Worm (Caenorhabditis elegans): ENCODE data around the gene vti-1.

ce11 chrIV:14760845-14761244 lies 5.6 kb downstream of the vti-1 start, which contains the start of gene ptp-5.2:
- TF ChIP-seq tbx-37 (GFP tag; conservative IDR thresholded peaks at IDR 0.05) = no peak
- TF ChIP-seq F13C5.2 (tag; optimal IDR thresholded peaks at IDR 0.05) = no peak
- no peak for TF ChIP-seq pes-1 (GFP tag; IDR thresholded peaks at IDR 0.05)
- no peak for TF ChIP-seq aly-1 (tag; optimal IDR thresholded peaks at IDR 0.05)
- TF ChIP-seq hmg-4 (GFP tag; optimal IDR thresholded peaks at IDR 0.05) = no peak
- TF ChIP-seq tra-4 (tag; optimal IDR thresholded peaks at IDR 0.05) = no peak
- TF ChIP-seq hnd-1 (tag; optimal IDR thresholded peaks at IDR 0.05) = no peak
- TF ChIP-seq ceh-13 (GFP tag; optimal IDR thresholded peaks at IDR 0.05) = no peak
- no peak for TF ChIP-seq ets-7 (tag; optimal IDR thresholded peaks at IDR 0.05)
- TF ChIP-seq flt-1 (GFP tag; IDR thresholded peaks at IDR 0.05) = no peak
- no peak for TF ChIP-seq ama-1 (optimal IDR thresholded peaks at IDR 0.05)

Data from whole organism, early embryonic.